ENCODE assay signal across 1 worm cellular context in the genomic region with DNA sequence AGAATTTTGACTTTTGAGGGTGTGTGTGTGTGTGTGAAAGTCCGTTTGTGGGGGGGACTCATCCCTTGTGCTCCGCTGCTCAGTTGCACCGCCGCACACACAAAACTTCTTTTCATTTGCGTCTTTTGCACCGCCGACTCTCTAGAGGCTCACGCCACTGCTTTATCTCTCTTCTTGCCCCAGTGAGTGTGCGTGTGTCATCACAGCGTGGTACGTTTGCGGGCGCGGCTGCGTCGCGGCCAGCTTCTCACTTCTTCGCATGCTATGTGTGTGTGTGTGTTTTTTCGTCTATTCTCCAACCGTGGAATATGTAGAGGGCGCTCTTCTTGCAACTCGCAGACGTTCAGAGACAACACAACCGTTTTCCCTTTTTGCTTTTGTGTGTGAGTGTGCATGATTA.
A peak's percentile ranks its signal among the peaks of the same experiment; 100 is the strongest.
TF ChIP-seq lines count a peak whose summit lies in the region.

No protein-coding gene starts in this region.

TF ChIP-seq in whole organism, L1 larva, 84 proteins besides CTCF, POLR2A, EP300 and RAD21 (continued from another document):
- TF ChIP-seq mdl-1 (tag; optimal IDR thresholded peaks at IDR 0.05; lab: Kevin White, UChicago) (peak in 1 of 2 experiments; percentile 47), C16A3.4 (tag; optimal IDR thresholded peaks at IDR 0.05; lab: Kevin White, UChicago) (peak; percentile 24), sox-4 (tag; optimal IDR thresholded peaks at IDR 0.05; lab: Kevin White, UChicago) (no peak), fkh-4 (tag; optimal IDR thresholded peaks at IDR 0.05; lab: Kevin White, UChicago; ENCODE audit: borderline replicate concordance) (no peak), nhr-12 (tag; optimal IDR thresholded peaks at IDR 0.05; lab: Kevin White, UChicago) (no peak), unc-98 (GFP tag; IDR thresholded peaks at IDR 0.05; lab: Robert Waterston, UW) (no peak), skn-1 (tag; optimal IDR thresholded peaks at IDR 0.05; lab: Kevin White, UChicago) (peak; percentile 38), pag-3 (tag; optimal IDR thresholded peaks at IDR 0.05; lab: Kevin White, UChicago; ENCODE audit: borderline replicate concordance, insufficient read depth) (no peak), lin-15B (tag; optimal IDR thresholded peaks at IDR 0.05; lab: Kevin White, UChicago) (no peak), C04F5.9 (tag; optimal IDR thresholded peaks at IDR 0.05; lab: Kevin White, UChicago) (no peak), fos-1 (tag; optimal IDR thresholded peaks at IDR 0.05; lab: Kevin White, UChicago) (no peak)
TF ChIP-seq in whole organism, L1 larva: peak in this region for 27.
